Worm (Caenorhabditis elegans) whole organism, L1 larva: ENCODE data around the gene F58B4.3.
A peak's percentile ranks its signal among the peaks of the same experiment; 100 is the strongest.

Source experiments
- C04F5.9 ChIP-seq: sonication (generic microtip); optimal IDR thresholded peaks from 2 replicates; lab custom pipeline; 2016; ENCODE audit warnings: missing genetic modification characterization, missing compliant biosample characterization
- C16A3.4 ChIP-seq: fragments of 150-350 bp; optimal IDR thresholded peaks from 2 replicates; lab custom pipeline; 2014; ENCODE audit warnings: missing biosample characterization, missing genetic modification characterization
- aly-2 ChIP-seq: fragments of 150-350 bp; optimal IDR thresholded peaks from 2 replicates; lab custom pipeline; 2014; ENCODE audit warnings: missing biosample characterization, missing genetic modification characterization
- ama-1 ChIP-seq: fragments of 150-350 bp; optimal IDR thresholded peaks from 2 replicates; lab custom pipeline; 2014
- ceh-63 ChIP-seq: fragments of 200-800 bp; sonication (Bioruptor generic); optimal IDR thresholded peaks from 2 replicates; lab custom pipeline; 2018; ENCODE audit warnings: mild to moderate bottlenecking, missing genetic modification characterization, missing compliant biosample characterization
- ceh-8 ChIP-seq: fragments of 200-800 bp; sonication (Bioruptor generic); optimal IDR thresholded peaks from 2 replicates; lab custom pipeline; 2018; ENCODE audit warnings: mild to moderate bottlenecking, missing genetic modification characterization, moderate library complexity, missing compliant biosample characterization
- ceh-82 ChIP-seq, 3 experiments: fragments of 150-350 bp in 1 of 3; sonication (generic microtip) in 2 of 3; optimal IDR thresholded peaks; 2 replicates each; lab custom pipeline; 2014 to 2017; ENCODE audit warnings: missing biosample characterization in 3 of 3, missing genetic modification characterization in 3 of 3
- ceh-90 ChIP-seq: sonication (generic microtip); optimal IDR thresholded peaks from 2 replicates; lab custom pipeline; 2016; ENCODE audit warnings: missing genetic modification characterization, missing compliant biosample characterization
- dsc-1 ChIP-seq: sonication (generic microtip); optimal IDR thresholded peaks from 2 replicates; lab custom pipeline; 2016; ENCODE audit warnings: mild to moderate bottlenecking, missing genetic modification characterization, missing compliant biosample characterization
- efl-1 ChIP-seq, 4 experiments: fragments of 150-350 bp; optimal IDR thresholded peaks in 3 of 4; peaks in 1 of 4; 1 replicate in 1 of 4; 2 replicates in 3 of 4; lab custom pipeline; 2014; ENCODE audit warnings: missing biosample characterization in 2 of 4, missing genetic modification characterization in 2 of 4, missing genetic modification reagents in 2 of 4
- efl-3 ChIP-seq: fragments of 200-800 bp; sonication (Bioruptor generic); optimal IDR thresholded peaks from 2 replicates; lab custom pipeline; 2018; ENCODE audit warnings: mild to moderate bottlenecking, missing genetic modification characterization, missing compliant biosample characterization
- egl-27 ChIP-seq, 2 experiments: fragments of 150-350 bp in 1 of 2; sonication (generic microtip); optimal IDR thresholded peaks; 3 replicates each; lab custom pipeline; 2017 to 2018; ENCODE audit warnings: missing biosample characterization in 2 of 2, missing genetic modification characterization in 2 of 2, missing genetic modification reagents in 2 of 2
- elt-2 ChIP-seq: sonication (generic microtip); optimal IDR thresholded peaks from 2 replicates; lab custom pipeline; 2016; ENCODE audit warnings: missing genetic modification characterization, mild to moderate bottlenecking, inconsistent platforms, missing compliant biosample characterization, missing genetic modification reagents
- elt-3 ChIP-seq, 6 experiments: fragments of 150-350 bp in 1 of 6; sonication (generic microtip); optimal IDR thresholded peaks; 2 replicates each; lab custom pipeline; 2017 to 2018; ENCODE audit warnings: missing biosample characterization in 6 of 6, missing genetic modification characterization in 6 of 6, inconsistent platforms in 1 of 6
- ets-5 ChIP-seq: fragments of 200-800 bp; sonication (Bioruptor generic); IDR thresholded peaks from 2 replicates; pipeline ENCODE4 v1.3.6; 2022; ENCODE audit warnings: missing genetic modification characterization, missing compliant biosample characterization
- fkh-4 ChIP-seq: sonication (generic microtip); optimal IDR thresholded peaks from 2 replicates; lab custom pipeline; 2016; ENCODE audit warnings: missing compliant biosample characterization, missing genetic modification characterization, borderline replicate concordance
- fos-1 ChIP-seq: fragments of 150-350 bp; optimal IDR thresholded peaks from 2 replicates; lab custom pipeline; 2014; ENCODE audit warnings: missing biosample characterization, missing genetic modification characterization
- hlh-17 ChIP-seq: fragments of 200-800 bp; sonication (Bioruptor generic); optimal IDR thresholded peaks from 2 replicates; lab custom pipeline; 2018; ENCODE audit warnings: missing genetic modification characterization, mild to moderate bottlenecking, missing compliant biosample characterization, moderate library complexity, borderline replicate concordance
- hlh-4 ChIP-seq: sonication (generic microtip); optimal IDR thresholded peaks from 2 replicates; lab custom pipeline; 2016; ENCODE audit warnings: mild to moderate bottlenecking, missing genetic modification characterization, missing compliant biosample characterization
- hpl-2 ChIP-seq: fragments of 150-350 bp; optimal IDR thresholded peaks from 2 replicates; lab custom pipeline; 2014; ENCODE audit warnings: missing biosample characterization, missing genetic modification reagents, missing genetic modification characterization
- irx-1 ChIP-seq: sonication (generic microtip); optimal IDR thresholded peaks from 2 replicates; lab custom pipeline; 2016; ENCODE audit warnings: missing genetic modification characterization, missing compliant biosample characterization
- isw-1 ChIP-seq: fragments of 200-800 bp; sonication (Bioruptor generic); IDR thresholded peaks from 2 replicates; pipeline ENCODE4 v1.3.6; 2022; ENCODE audit warnings: missing genetic modification characterization, missing compliant biosample characterization
- lin-14 ChIP-seq: fragments of 200-800 bp; sonication (Bioruptor generic); optimal IDR thresholded peaks from 2 replicates; lab custom pipeline; 2018; ENCODE audit warnings: mild to moderate bottlenecking, missing genetic modification characterization, moderate library complexity, missing compliant biosample characterization
- lin-15B ChIP-seq: fragments of 150-350 bp; sonication (generic microtip); optimal IDR thresholded peaks from 3 replicates; lab custom pipeline; 2014; ENCODE audit warnings: missing biosample characterization, missing genetic modification characterization
- lin-35 ChIP-seq, 2 experiments: fragments of 150-350 bp; optimal IDR thresholded peaks; 2 replicates each; lab custom pipeline; 2014; ENCODE audit warnings: missing biosample characterization in 2 of 2, missing genetic modification characterization in 2 of 2, missing genetic modification reagents in 2 of 2
- lir-3 ChIP-seq: sonication (generic microtip); optimal IDR thresholded peaks from 2 replicates; lab custom pipeline; 2016; ENCODE audit warnings: mild to moderate bottlenecking, missing genetic modification characterization, moderate library complexity, missing compliant biosample characterization; ENCODE audit not compliant: poor library complexity
- lsy-2 ChIP-seq, 2 experiments: fragments of 150-350 bp; optimal IDR thresholded peaks; 2 replicates each; lab custom pipeline; 2014; ENCODE audit warnings: missing biosample characterization in 2 of 2, missing genetic modification characterization in 2 of 2
- mab-9 ChIP-seq: fragments of 200-800 bp; sonication (Bioruptor generic); IDR thresholded peaks from 2 replicates; pipeline ENCODE4 v1.3.6; 2022; ENCODE audit warnings: missing genetic modification reagents, missing genetic modification characterization, missing compliant biosample characterization
- mdl-1 ChIP-seq, 2 experiments: fragments of 150-350 bp; optimal IDR thresholded peaks; 2 replicates each; lab custom pipeline; 2014 to 2017; ENCODE audit warnings: missing biosample characterization in 2 of 2, missing genetic modification characterization in 2 of 2, inconsistent platforms in 1 of 2
- mef-2 ChIP-seq: fragments of 150-350 bp; optimal IDR thresholded peaks from 2 replicates; lab custom pipeline; 2014; ENCODE audit warnings: missing biosample characterization, missing genetic modification characterization
- mep-1 ChIP-seq: fragments of 150-350 bp; optimal IDR thresholded peaks from 2 replicates; lab custom pipeline; 2014; ENCODE audit warnings: missing biosample characterization, missing genetic modification characterization
- nhr-11 ChIP-seq: fragments of 150-350 bp; optimal IDR thresholded peaks from 2 replicates; lab custom pipeline; 2014; ENCODE audit warnings: missing biosample characterization, missing genetic modification characterization
- nhr-20 ChIP-seq: sonication (generic microtip); optimal IDR thresholded peaks from 2 replicates; lab custom pipeline; 2016; ENCODE audit warnings: mild to moderate bottlenecking, missing genetic modification characterization, missing compliant biosample characterization
- nhr-28 ChIP-seq: fragments of 150-350 bp; optimal IDR thresholded peaks from 2 replicates; lab custom pipeline; 2014; ENCODE audit warnings: missing biosample characterization, missing genetic modification characterization
- nhr-47 ChIP-seq: sonication (generic microtip); optimal IDR thresholded peaks from 2 replicates; lab custom pipeline; 2016; ENCODE audit warnings: mild to moderate bottlenecking, missing genetic modification characterization, moderate library complexity, missing compliant biosample characterization
- nhr-71 ChIP-seq: sonication (generic microtip); optimal IDR thresholded peaks from 2 replicates; lab custom pipeline; 2016; ENCODE audit warnings: mild to moderate bottlenecking, missing genetic modification characterization, moderate library complexity, missing compliant biosample characterization
- nhr-84 ChIP-seq: sonication (generic microtip); optimal IDR thresholded peaks from 2 replicates; lab custom pipeline; 2017; ENCODE audit warnings: missing biosample characterization, missing genetic modification characterization
- nhr-85 ChIP-seq: sonication (generic microtip); peaks from one replicate; lab custom pipeline; 2016; ENCODE audit warnings: missing genetic modification characterization, inconsistent platforms, missing compliant biosample characterization
- nhr-90 ChIP-seq: sonication (generic microtip); optimal IDR thresholded peaks from 2 replicates; lab custom pipeline; 2016; ENCODE audit warnings: mild to moderate bottlenecking, missing genetic modification characterization, missing compliant biosample characterization; ENCODE audit not compliant: poor library complexity
- pag-3 ChIP-seq: sonication (generic microtip); optimal IDR thresholded peaks from 2 replicates; lab custom pipeline; 2017; ENCODE audit warnings: missing genetic modification characterization, mild to moderate bottlenecking, missing compliant biosample characterization, antibody characterized with exemption, borderline replicate concordance; ENCODE audit not compliant: insufficient read depth
- pax-3 ChIP-seq: fragments of 200-800 bp; sonication (Bioruptor generic); optimal IDR thresholded peaks from 2 replicates; lab custom pipeline; 2018; ENCODE audit warnings: mild to moderate bottlenecking, missing genetic modification characterization, moderate library complexity, missing compliant biosample characterization
- rnt-1 ChIP-seq: sonication (generic microtip); optimal IDR thresholded peaks from 2 replicates; lab custom pipeline; 2016; ENCODE audit warnings: mild to moderate bottlenecking, missing genetic modification characterization, moderate library complexity, missing compliant biosample characterization
- skn-1 ChIP-seq: fragments of 150-350 bp; optimal IDR thresholded peaks from 2 replicates; lab custom pipeline; 2014; ENCODE audit warnings: missing biosample characterization, missing genetic modification characterization
- snpc-4 ChIP-seq: fragments of 150-350 bp; optimal IDR thresholded peaks from 2 replicates; lab custom pipeline; 2014; ENCODE audit warnings: missing biosample characterization, missing genetic modification characterization
- snu-23 ChIP-seq: sonication (generic microtip); optimal IDR thresholded peaks from 2 replicates; lab custom pipeline; 2016; ENCODE audit warnings: missing genetic modification characterization, missing compliant biosample characterization
- unc-130 ChIP-seq: fragments of 150-350 bp; optimal IDR thresholded peaks from 2 replicates; lab custom pipeline; 2017; ENCODE audit warnings: missing biosample characterization, missing genetic modification characterization, inconsistent platforms
- unc-30 ChIP-seq: sonication (generic microtip); optimal IDR thresholded peaks from 2 replicates; lab custom pipeline; 2017; ENCODE audit warnings: missing biosample characterization, missing genetic modification characterization
- unc-62 ChIP-seq: fragments of 150-350 bp; optimal IDR thresholded peaks from 2 replicates; lab custom pipeline; 2014; ENCODE audit warnings: missing biosample characterization, missing genetic modification reagents, missing genetic modification characterization
- unc-86 ChIP-seq: sonication (generic microtip); optimal IDR thresholded peaks from 2 replicates; lab custom pipeline; 2016; ENCODE audit warnings: missing genetic modification characterization, missing compliant biosample characterization
- zag-1 ChIP-seq: fragments of 150-350 bp; optimal IDR thresholded peaks from 2 replicates; lab custom pipeline; 2014; ENCODE audit warnings: missing biosample characterization, missing genetic modification characterization

F58B4.3 gene

DNA sequence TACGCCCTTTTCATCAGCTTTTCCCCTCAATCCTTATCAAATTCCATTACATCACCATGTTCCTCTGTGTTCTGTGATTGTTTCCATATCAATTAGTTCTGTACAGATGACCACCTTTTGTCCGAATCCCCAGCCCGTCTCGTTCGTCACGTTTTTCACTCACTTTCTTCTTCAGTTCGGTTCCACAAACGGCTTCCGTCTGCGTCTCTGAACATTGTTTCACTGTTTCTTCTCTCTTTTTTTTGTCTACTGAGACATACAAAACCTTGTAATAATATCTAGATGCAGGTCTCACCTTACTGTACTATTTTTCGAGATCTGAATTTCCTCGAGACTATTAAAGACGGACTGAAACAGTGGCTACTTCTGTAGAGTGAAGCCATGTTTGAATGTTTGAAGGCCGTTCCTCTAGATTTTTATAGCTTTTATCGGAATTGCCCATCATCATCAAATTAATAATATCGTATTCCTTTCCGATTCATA, 43.2 kb upstream of the F58B4.3 start, which contains the start of gene F32D8.3 (continued):
- TF ChIP-seq ceh-82 (tag; optimal IDR thresholded peaks at IDR 0.05; lab: Kevin White, UChicago), result no peak

DNA sequence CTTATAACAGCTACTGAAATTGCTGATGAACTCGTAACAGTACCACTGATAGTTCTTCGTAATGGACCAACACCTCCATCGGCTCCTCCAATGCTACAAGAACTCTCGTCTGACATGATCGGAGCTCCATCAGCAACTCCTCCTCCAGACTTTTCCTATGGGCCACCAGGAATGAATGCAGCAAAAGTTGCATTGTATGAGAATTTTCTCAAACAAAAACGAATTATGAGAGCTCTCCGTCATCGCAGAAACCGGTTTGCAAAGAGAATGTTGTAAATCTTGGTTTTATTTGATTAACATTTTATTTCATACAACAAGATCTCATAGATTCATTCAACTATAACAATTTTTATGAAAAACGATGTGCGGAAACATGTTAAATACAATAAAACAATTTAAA, 42.0 kb upstream of the F58B4.3 start:
- TF ChIP-seq C04F5.9 (tag; lab: Kevin White, UChicago) (no peak), nhr-28 (tag; lab: Kevin White, UChicago) (no peak), pag-3 (tag; lab: Kevin White, UChicago) (no peak), rnt-1 (tag; lab: Kevin White, UChicago) (no peak), unc-86 (tag; lab: Kevin White, UChicago) (no peak), nhr-90 (tag; lab: Kevin White, UChicago) (peak; percentile 28), elt-3 (tag; optimal IDR thresholded peaks at IDR 0.05; lab: Kevin White, UChicago) (no peak), dsc-1 (no peak), nhr-20 (tag; lab: Kevin White, UChicago) (no peak), unc-62 (GFP tag; lab: Kevin White, UChicago) (no peak), ceh-82 (tag; optimal IDR thresholded peaks at IDR 0.05; lab: Kevin White, UChicago) (no peak), pax-3 (tag; lab: Kevin White, UChicago) (no peak), lir-3 (tag; lab: Kevin White, UChicago) (no peak), snpc-4 (tag; lab: Kevin White, UChicago) (no peak), unc-30 (tag; lab: Kevin White, UChicago) (no peak), mdl-1 (tag; optimal IDR thresholded peaks at IDR 0.05; lab: Kevin White, UChicago) (no peak), skn-1 (no peak), hlh-4 (no peak), mab-9 (GFP tag; lab: Robert Waterston, UW) (no peak), lin-14 (GFP tag; lab: Kevin White, UChicago) (no peak), nhr-84 (tag; lab: Kevin White, UChicago) (no peak), egl-27 (tag; optimal IDR thresholded peaks at IDR 0.05; lab: Kevin White, UChicago) (no peak), fos-1 (tag; lab: Kevin White, UChicago) (no peak), ceh-8 (no peak), lsy-2 (tag; optimal IDR thresholded peaks at IDR 0.05; lab: Kevin White, UChicago) (peak in 1 of 2 experiments; percentile 3), ets-5 (GFP tag; lab: Robert Waterston, UW) (no peak), mef-2 (tag; lab: Kevin White, UChicago) (no peak), snu-23 (GFP tag; lab: Kevin White, UChicago) (no peak), lin-15B (tag; lab: Kevin White, UChicago) (no peak), efl-1 (optimal IDR thresholded peaks at IDR 0.05; lab: Kevin White, UChicago) (no peak), efl-1 (GFP tag; optimal IDR thresholded peaks at IDR 0.05 in 1 of 2; lab: Kevin White, UChicago) (peak in 1 of 2 experiments; percentile 89), zag-1 (no peak), elt-2 (tag; lab: Kevin White, UChicago) (no peak), unc-130 (no peak), aly-2 (no peak), nhr-11 (tag; lab: Kevin White, UChicago) (no peak), ceh-90 (tag; lab: Kevin White, UChicago) (no peak), ama-1 (lab: Kevin White, UChicago) (peak; percentile 15), C16A3.4 (tag; lab: Kevin White, UChicago) (peak; percentile 49), fkh-4 (tag; lab: Kevin White, UChicago) (no peak), efl-3 (GFP tag; lab: Kevin White, UChicago) (no peak), lin-35 (GFP tag; optimal IDR thresholded peaks at IDR 0.05; lab: Kevin White, UChicago) (peak in 1 of 2 experiments; percentile 9), irx-1 (tag; lab: Kevin White, UChicago) (no peak), hlh-17 (GFP tag; lab: Kevin White, UChicago) (no peak), nhr-85 (tag; lab: Kevin White, UChicago) (peak; percentile 30), nhr-71 (peak; percentile 34), isw-1 (no peak), ceh-63 (GFP tag; lab: Kevin White, UChicago) (no peak), hpl-2 (no peak), nhr-47 (tag; lab: Kevin White, UChicago) (peak; percentile 6), mep-1 (no peak)
